Fruit fly (Drosophila melanogaster) ovary, adult (tissue): ENCODE measurements around the gene VhaM9.7-b.

Experiments used
- CG17801 ChIP-seq: fragments of 200-800 bp; optimal IDR thresholded peaks from 2 replicates; lab custom pipeline; 2019; ENCODE audit warnings: missing biosample characterization, mild to moderate bottlenecking, missing genetic modification characterization, moderate library complexity; ENCODE audit not compliant: partially characterized antibody

Gene VhaM9.7-b

dm6 chr3L:21568254-21568653 lies 28.6 kb downstream of the VhaM9.7-b start:
- TF ChIP-seq CG17801 (GFP tag; lab: Kevin White, UChicago) = no peak

dm6 chr3L:21568848-21569372 lies 29.2 kb downstream of the VhaM9.7-b start, which contains the start of the genes CRIF and SMC5:
Gene CRIF, minus strand, starts transcription at chr3L:21568898.
Gene SMC5, plus strand, starts transcription at chr3L:21569176.
- peak; percentile 41 for TF ChIP-seq CG17801 (GFP tag; lab: Kevin White, UChicago)

- TF ChIP-seq CG17801 (GFP tag; lab: Kevin White, UChicago) = no peak
Observed at dm6 chr3L:21573831-21574230, 34.2 kb downstream of the VhaM9.7-b start, which contains the start of gene EMC10. Gene EMC10, plus strand, starts transcription at chr3L:21574131.

- no peak for TF ChIP-seq CG17801 (GFP tag; lab: Kevin White, UChicago)
Observed at dm6 chr3L:21574296-21574745, 34.7 kb downstream of the VhaM9.7-b start.

- no peak for TF ChIP-seq CG17801 (GFP tag; lab: Kevin White, UChicago)
Observed at dm6 chr3L:21581984-21582383, 42.3 kb downstream of the VhaM9.7-b start.

dm6 chr3L:21584683-21585082 lies 45.0 kb downstream of the VhaM9.7-b start:
- TF ChIP-seq CG17801 (GFP tag; lab: Kevin White, UChicago) = no peak

dm6 chr3L:21585397-21585796 lies 45.7 kb downstream of the VhaM9.7-b start:
- no peak for TF ChIP-seq CG17801 (GFP tag; lab: Kevin White, UChicago)

dm6 chr3L:21586528-21586927 lies 46.9 kb downstream of the VhaM9.7-b start, which contains the start of gene TfAP-2:
Gene TfAP-2, plus strand, starts transcription at chr3L:21586828.
- TF ChIP-seq CG17801 (GFP tag; lab: Kevin White, UChicago) = no peak
